Worm (Caenorhabditis elegans): Measurements from ENCODE around the gene mpk-1.

mpk-1 gene

DNA sequence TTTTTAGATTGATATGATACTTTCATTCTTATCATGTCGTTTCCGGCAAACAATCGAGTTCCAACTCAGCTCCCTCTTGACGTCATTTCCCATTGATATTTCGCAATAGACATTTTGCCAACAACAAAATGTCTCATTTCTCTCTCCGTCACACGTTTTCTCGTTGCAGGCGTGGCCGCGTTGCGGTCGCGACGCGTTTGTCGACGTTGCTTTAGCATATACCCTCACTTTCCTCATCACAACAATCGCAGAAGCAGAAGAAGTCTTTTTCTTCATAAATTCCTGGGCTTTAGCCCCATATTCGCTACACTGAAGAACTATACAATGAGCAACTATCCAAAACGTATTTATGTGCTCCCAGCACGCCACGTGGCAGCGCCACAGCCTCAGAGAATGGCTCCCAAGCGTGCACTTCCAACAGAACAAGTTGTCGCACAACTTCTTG is 34.2 kb downstream of the mpk-1 start, which contains the start of gene xbp-1 (continued):
- TF ChIP-seq skn-1 (tag; optimal IDR thresholded peaks at IDR 0.05) (no peak), T20F7.1 (GFP tag; optimal IDR thresholded peaks at IDR 0.05) (peak; percentile 88), F44E2.7 (GFP tag; IDR thresholded peaks at IDR 0.05) (no peak), Y5F2A.4 (GFP tag; optimal IDR thresholded peaks at IDR 0.05) (no peak), ztf-7 (tag; optimal IDR thresholded peaks at IDR 0.05) (peak; percentile 74), mep-1 (tag; optimal IDR thresholded peaks at IDR 0.05) (peak; percentile 92), zag-1 (tag; optimal IDR thresholded peaks at IDR 0.05) (no peak), nhr-77 (tag; optimal IDR thresholded peaks at IDR 0.05) (peak; percentile 91), ceh-62 (tag; optimal IDR thresholded peaks at IDR 0.05) (no peak), ZK546.5 (tag; optimal IDR thresholded peaks at IDR 0.05) (no peak), nhr-25 (tag; optimal IDR thresholded peaks at IDR 0.05; ENCODE audit: borderline replicate concordance, insufficient read depth) (peak; percentile 78), T26A8.4 (GFP tag; IDR thresholded peaks at IDR 0.05) (peak; percentile 58), Y105C5A.15 (GFP tag; IDR thresholded peaks at IDR 0.05) (no peak), cey-2 (tag; optimal IDR thresholded peaks at IDR 0.05; ENCODE audit: borderline replicate concordance, insufficient read depth) (no peak), spr-3 (GFP tag; optimal IDR thresholded peaks at IDR 0.05) (peak; percentile 23), zfp-3 (GFP tag; conservative IDR thresholded peaks at IDR 0.05) (peak; percentile 84), egl-43 (GFP tag; IDR thresholded peaks at IDR 0.05) (peak; percentile 65), dpl-1 (GFP tag; optimal IDR thresholded peaks at IDR 0.05) (peak; percentile 79), hlh-11 (tag; optimal IDR thresholded peaks at IDR 0.05) (peak; percentile 98), lin-39 (tag; optimal IDR thresholded peaks at IDR 0.05) (no peak), hlh-30 (tag; optimal IDR thresholded peaks at IDR 0.05; ENCODE audit: insufficient read depth) (peak; percentile 94), lin-1 (GFP tag; IDR thresholded peaks at IDR 0.05) (peak; percentile 99), nhr-48 (tag; optimal IDR thresholded peaks at IDR 0.05) (peak; percentile 82), nhr-42 (GFP tag; IDR thresholded peaks at IDR 0.05) (0 out of 2 replicates have a peak, but pooled peaks have one; percentile 64), F10B5.3 (tag; optimal IDR thresholded peaks at IDR 0.05) (no peak), spr-1 (tag; optimal IDR thresholded peaks at IDR 0.05) (peak; percentile 30), nhr-41 (GFP tag; IDR thresholded peaks at IDR 0.05) (peak; percentile 79), dve-1 (tag; optimal IDR thresholded peaks at IDR 0.05; ENCODE audit: insufficient read depth) (peak; percentile 99), fkh-10 (GFP tag; optimal IDR thresholded peaks at IDR 0.05) (peak; percentile 76), ztf-11 (tag; optimal IDR thresholded peaks at IDR 0.05) (no peak), ceh-44 (GFP tag; IDR thresholded peaks at IDR 0.05) (no peak), daf-12 (tag; optimal IDR thresholded peaks at IDR 0.05) (no peak), nhr-10 (tag; optimal IDR thresholded peaks at IDR 0.05) (peak; percentile 76), snpc-4 (tag; optimal IDR thresholded peaks at IDR 0.05) (no peak), F26F4.8 (GFP tag; conservative IDR thresholded peaks at IDR 0.05) (no peak), madf-9 (GFP tag; conservative IDR thresholded peaks at IDR 0.05) (peak; percentile 82), tag-97 (GFP tag; IDR thresholded peaks at IDR 0.05) (no peak), php-3 (GFP tag; IDR thresholded peaks at IDR 0.05) (peak; percentile 85), lin-38 (GFP tag; IDR thresholded peaks at IDR 0.05) (peak; percentile 71), egl-27 (tag; optimal IDR thresholded peaks at IDR 0.05) (peak; percentile 5), madf-5 (GFP tag; IDR thresholded peaks at IDR 0.05) (no peak), nhr-11 (tag; optimal IDR thresholded peaks at IDR 0.05) (peak; percentile 96), ceh-28 (tag; optimal IDR thresholded peaks at IDR 0.05) (no peak), ZK337.2 (GFP tag; IDR thresholded peaks at IDR 0.05) (0 out of 2 replicates have a peak, but pooled peaks have one; percentile 23), dmd-9 (GFP tag; IDR thresholded peaks at IDR 0.05) (peak; percentile 63; the same call in 1 of the 2 replicates), vab-7 (GFP tag; IDR thresholded peaks at IDR 0.05) (peak; percentile 71), pha-4 (GFP tag; IDR thresholded peaks at IDR 0.05) (peak; percentile 77), pha-4 (tag; optimal IDR thresholded peaks at IDR 0.05) (no peak), tra-1 (GFP tag; IDR thresholded peaks at IDR 0.05) (peak; percentile 81), ceh-82 (tag; optimal IDR thresholded peaks at IDR 0.05) (no peak), F49E8.2 (tag; optimal IDR thresholded peaks at IDR 0.05; ENCODE audit: borderline replicate concordance) (no peak)
